Worm (Caenorhabditis elegans) whole organism, L3 larva: ENCODE results near the gene pro-1.

Experiments
- ama-1 ChIP-seq: fragments of 150-350 bp; optimal IDR thresholded peaks from 2 replicates; lab custom pipeline; 2018
- egl-27 ChIP-seq: sonication (generic microtip); optimal IDR thresholded peaks from 4 replicates; lab custom pipeline; 2017; ENCODE audit warnings: missing biosample characterization, missing genetic modification reagents, missing genetic modification characterization
- fos-1 ChIP-seq: fragments of 150-350 bp; optimal IDR thresholded peaks from 2 replicates; lab custom pipeline; 2014; ENCODE audit warnings: missing biosample characterization, missing genetic modification characterization
- mml-1 ChIP-seq: fragments of 150-350 bp; sonication (generic microtip); optimal IDR thresholded peaks from 3 replicates; lab custom pipeline; 2014; ENCODE audit warnings: missing biosample characterization, missing genetic modification characterization
- nhr-77 ChIP-seq: fragments of 150-350 bp; optimal IDR thresholded peaks from 2 replicates; lab custom pipeline; 2014; ENCODE audit warnings: missing biosample characterization, missing genetic modification characterization
- unc-39 ChIP-seq: sonication (generic microtip); optimal IDR thresholded peaks from 4 replicates; lab custom pipeline; 2017; ENCODE audit warnings: missing biosample characterization, missing genetic modification characterization
- unc-62 ChIP-seq: fragments of 150-350 bp; sonication (generic microtip); optimal IDR thresholded peaks from 4 replicates; lab custom pipeline; 2014; ENCODE audit warnings: missing biosample characterization, missing genetic modification reagents, missing genetic modification characterization
- zag-1 ChIP-seq: fragments of 150-350 bp; optimal IDR thresholded peaks from 2 replicates; lab custom pipeline; 2014; ENCODE audit warnings: missing biosample characterization, missing genetic modification characterization
- ztf-4 ChIP-seq: fragments of 150-350 bp; optimal IDR thresholded peaks from 2 replicates; lab custom pipeline; 2014; ENCODE audit warnings: missing biosample characterization, missing genetic modification characterization

DNA sequence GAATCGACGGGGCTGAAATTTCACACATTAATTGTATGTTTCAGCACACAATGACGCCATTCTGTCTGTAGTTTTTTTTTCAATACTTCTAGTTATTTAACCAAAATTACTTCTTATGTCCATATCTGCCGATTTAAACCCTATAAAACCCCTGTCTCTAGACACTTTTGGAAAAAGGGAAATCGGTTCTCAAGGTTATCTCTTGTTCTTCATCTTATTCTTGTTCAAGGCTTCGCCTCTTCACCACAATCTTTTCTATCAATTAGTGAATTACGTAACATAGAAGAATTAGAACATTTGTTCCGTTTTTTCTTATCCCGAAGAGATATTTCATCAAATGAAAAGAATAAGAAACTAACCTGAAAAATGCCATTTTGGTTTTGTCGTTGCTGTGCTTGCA, 41.1 kb downstream of the pro-1 start:
- no peak for TF ChIP-seq ama-1 (lab: Kevin White, UChicago)
- no peak for TF ChIP-seq nhr-77 (tag; lab: Kevin White, UChicago)
- TF ChIP-seq unc-62: no peak
- no peak for TF ChIP-seq ztf-4 (tag; lab: Kevin White, UChicago)
- TF ChIP-seq zag-1: no peak
- no peak for TF ChIP-seq egl-27 (tag; lab: Kevin White, UChicago)
- TF ChIP-seq mml-1 (tag; lab: Kevin White, UChicago): no peak
- no peak for TF ChIP-seq unc-39 (tag; lab: Kevin White, UChicago)
- no peak for TF ChIP-seq fos-1 (tag; lab: Kevin White, UChicago)
